Fruit fly (Drosophila melanogaster) whole organism, embryonic: ENCODE measurements around the gene sob.

Source experiments
- Ada2b ChIP-seq: fragments of 200-800 bp; sonication (Bioruptor generic); IDR thresholded peaks from 2 replicates; pipeline ENCODE4 v1.3.6; 2022; ENCODE audit warnings: missing biosample characterization, missing genetic modification characterization
- CG10366 ChIP-seq: fragments of 200-800 bp; sonication (Bioruptor generic); IDR thresholded peaks from 2 replicates; pipeline ENCODE4 v1.3.6; 2022; ENCODE audit warnings: missing biosample characterization, missing genetic modification characterization
- CG10565 ChIP-seq: fragments of 200-800 bp; sonication (Bioruptor generic); optimal IDR thresholded peaks from 3 replicates; lab custom pipeline; 2016; ENCODE audit warnings: missing biosample characterization, mild to moderate bottlenecking, missing genetic modification characterization
- CG11456 ChIP-seq: fragments of 200-800 bp; sonication (Bioruptor generic); IDR thresholded peaks from 3 replicates; pipeline ENCODE4 v1.3.6; 2022; ENCODE audit warnings: missing biosample characterization, missing genetic modification characterization
- CG13424 ChIP-seq: fragments of 200-800 bp; sonication (Bioruptor generic); optimal IDR thresholded peaks from 2 replicates; lab custom pipeline; 2019; ENCODE audit warnings: missing biosample characterization, mild to moderate bottlenecking, missing genetic modification characterization, moderate library complexity
- CG13775 ChIP-seq: fragments of 200-800 bp; sonication (Bioruptor generic); optimal IDR thresholded peaks from 3 replicates; lab custom pipeline; 2017; ENCODE audit warnings: missing biosample characterization, mild to moderate bottlenecking, missing genetic modification characterization
- CG14710 ChIP-seq: fragments of 200-800 bp; sonication (Bioruptor generic); optimal IDR thresholded peaks from 3 replicates; lab custom pipeline; 2019; ENCODE audit warnings: missing biosample characterization, mild to moderate bottlenecking, missing genetic modification characterization, moderate library complexity
- CG16863 ChIP-seq: fragments of 200-800 bp; sonication (Bioruptor generic); optimal IDR thresholded peaks from 3 replicates; lab custom pipeline; 2016; ENCODE audit warnings: missing biosample characterization, missing genetic modification characterization
- CG17829 ChIP-seq: fragments of 200-800 bp; optimal IDR thresholded peaks from 2 replicates; lab custom pipeline; 2019; ENCODE audit warnings: missing biosample characterization, mild to moderate bottlenecking, missing genetic modification characterization, moderate library complexity
- CG1832 ChIP-seq: fragments of 200-800 bp; sonication (Bioruptor generic); optimal IDR thresholded peaks from 2 replicates; lab custom pipeline; 2017; ENCODE audit warnings: missing biosample characterization, mild to moderate bottlenecking, missing genetic modification characterization, inconsistent platforms
- CG18764 ChIP-seq: fragments of 200-800 bp; sonication (Bioruptor generic); optimal IDR thresholded peaks from 3 replicates; lab custom pipeline; 2016; ENCODE audit warnings: missing biosample characterization, missing genetic modification characterization
- CG2199 ChIP-seq: fragments of 200-800 bp; sonication (Bioruptor generic); IDR thresholded peaks from 3 replicates; pipeline ENCODE4 v1.3.6; 2022; ENCODE audit warnings: missing biosample characterization, missing genetic modification characterization
- CG2202 ChIP-seq: fragments of 200-800 bp; sonication (Bioruptor generic); optimal IDR thresholded peaks from 2 replicates; lab custom pipeline; 2018; ENCODE audit warnings: missing biosample characterization, mild to moderate bottlenecking, missing genetic modification characterization
- CG2889 ChIP-seq: fragments of 200-800 bp; sonication (Bioruptor generic); IDR thresholded peaks from 3 replicates; pipeline ENCODE4 v1.3.6; 2022; ENCODE audit warnings: missing biosample characterization, missing genetic modification characterization
- CG32772 ChIP-seq: fragments of 200-800 bp; sonication (Bioruptor generic); IDR thresholded peaks from 2 replicates; pipeline ENCODE4 v1.3.6; 2022; ENCODE audit warnings: missing biosample characterization, missing genetic modification characterization
- CG33557 ChIP-seq: fragments of 200-800 bp; sonication (Bioruptor generic); optimal IDR thresholded peaks from 2 replicates; lab custom pipeline; 2019; ENCODE audit warnings: missing biosample characterization, mild to moderate bottlenecking, missing genetic modification characterization, moderate library complexity
- CG3847 ChIP-seq: fragments of 200-800 bp; sonication (Bioruptor generic); IDR thresholded peaks from 2 replicates; pipeline ENCODE4 v1.3.6; 2022; ENCODE audit warnings: missing biosample characterization, missing genetic modification characterization
- CG43689 ChIP-seq: fragments of 200-800 bp; sonication (Bioruptor generic); IDR thresholded peaks from 2 replicates; pipeline ENCODE4 v1.3.6; 2022; ENCODE audit warnings: missing biosample characterization, missing genetic modification characterization
- CG4404 ChIP-seq: fragments of 200-800 bp; sonication (Bioruptor generic); IDR thresholded peaks from 2 replicates; pipeline ENCODE4 v1.3.6; 2022; ENCODE audit warnings: missing biosample characterization, missing genetic modification characterization
- CG4424 ChIP-seq: fragments of 200-800 bp; sonication (Bioruptor generic); optimal IDR thresholded peaks from 3 replicates; lab custom pipeline; 2016; ENCODE audit warnings: missing biosample characterization, missing genetic modification characterization
- CG6791 ChIP-seq: fragments of 200-800 bp; sonication (Bioruptor generic); IDR thresholded peaks from 3 replicates; pipeline ENCODE4 v1.3.6; 2022; ENCODE audit warnings: missing biosample characterization, missing genetic modification characterization; ENCODE audit not compliant: partially characterized antibody
- CG6854 ChIP-seq: fragments of 200-800 bp; sonication (Bioruptor generic); optimal IDR thresholded peaks from 3 replicates; lab custom pipeline; 2017; ENCODE audit warnings: missing biosample characterization, mild to moderate bottlenecking, missing genetic modification characterization
- CG7357 ChIP-seq: fragments of 200-800 bp; sonication (Bioruptor generic); IDR thresholded peaks from 3 replicates; pipeline ENCODE4 v1.3.6; 2022; ENCODE audit warnings: missing biosample characterization, missing genetic modification characterization
- CG7786 ChIP-seq: fragments of 200-800 bp; sonication (Bioruptor generic); optimal IDR thresholded peaks from 2 replicates; lab custom pipeline; 2016; ENCODE audit warnings: missing biosample characterization, missing genetic modification characterization
- CG7987 ChIP-seq: fragments of 200-800 bp; sonication (Bioruptor generic); optimal IDR thresholded peaks from 2 replicates; lab custom pipeline; 2018; ENCODE audit warnings: missing biosample characterization, mild to moderate bottlenecking, missing genetic modification characterization, moderate library complexity
- CG8281 ChIP-seq: fragments of 200-800 bp; sonication (Bioruptor generic); optimal IDR thresholded peaks from 2 replicates; lab custom pipeline; 2018; ENCODE audit warnings: missing biosample characterization, mild to moderate bottlenecking, missing genetic modification characterization, moderate library complexity
- Fer2 ChIP-seq: fragments of 200-800 bp; sonication (Bioruptor generic); optimal IDR thresholded peaks from 2 replicates; lab custom pipeline; 2018; ENCODE audit warnings: missing biosample characterization, mild to moderate bottlenecking, missing genetic modification characterization, moderate library complexity
- Fer3 ChIP-seq: fragments of 200-800 bp; sonication (Bioruptor generic); optimal IDR thresholded peaks from 2 replicates; lab custom pipeline; 2018; ENCODE audit warnings: missing biosample characterization, mild to moderate bottlenecking, missing genetic modification characterization, moderate library complexity
- Gug ChIP-seq: fragments of 200-800 bp; sonication (Bioruptor generic); IDR thresholded peaks from 4 replicates; pipeline ENCODE4 v1.3.6; 2022; ENCODE audit warnings: missing biosample characterization, missing genetic modification characterization
- HLHmδ ChIP-seq: fragments of 200-800 bp; sonication (Bioruptor generic); optimal IDR thresholded peaks from 2 replicates; lab custom pipeline; 2018; ENCODE audit warnings: missing biosample characterization, mild to moderate bottlenecking, missing genetic modification characterization, moderate library complexity
- Hey ChIP-seq: fragments of 200-800 bp; sonication (Bioruptor generic); optimal IDR thresholded peaks from 3 replicates; lab custom pipeline; 2018; ENCODE audit warnings: missing biosample characterization, mild to moderate bottlenecking, missing genetic modification characterization
- NC2β ChIP-seq: fragments of 200-800 bp; sonication (Bioruptor generic); optimal IDR thresholded peaks from 2 replicates; lab custom pipeline; 2016; ENCODE audit warnings: missing biosample characterization, missing genetic modification characterization
- NFAT ChIP-seq: fragments of 200-800 bp; sonication (Bioruptor generic); IDR thresholded peaks from 2 replicates; pipeline ENCODE4 v1.3.6; 2022; ENCODE audit warnings: missing biosample characterization, missing genetic modification characterization
- Ravus ChIP-seq: fragments of 200-800 bp; sonication (Bioruptor generic); IDR thresholded peaks from 2 replicates; pipeline ENCODE4 v1.3.6; 2022; ENCODE audit warnings: missing biosample characterization, missing genetic modification characterization
- Sox100B ChIP-seq: fragments of 200-800 bp; sonication (Bioruptor generic); optimal IDR thresholded peaks from 3 replicates; lab custom pipeline; 2018; ENCODE audit warnings: missing biosample characterization, mild to moderate bottlenecking, missing genetic modification characterization
- Sry-δ ChIP-seq: fragments of 200-800 bp; sonication (Bioruptor generic); optimal IDR thresholded peaks from 2 replicates; lab custom pipeline; 2016; ENCODE audit warnings: missing biosample characterization, missing genetic modification characterization
- az2 ChIP-seq: fragments of 200-800 bp; sonication (Bioruptor generic); optimal IDR thresholded peaks from 3 replicates; lab custom pipeline; 2016; ENCODE audit warnings: missing biosample characterization, missing genetic modification characterization
- bcd ChIP-seq: fragments of 200-800 bp; sonication (Bioruptor generic); optimal IDR thresholded peaks from 2 replicates; lab custom pipeline; 2017; ENCODE audit warnings: missing biosample characterization, mild to moderate bottlenecking, missing genetic modification characterization
- cas ChIP-seq: fragments of 200-800 bp; sonication (Bioruptor generic); IDR thresholded peaks from 2 replicates; pipeline ENCODE4 v1.3.6; 2022; ENCODE audit warnings: missing biosample characterization, missing genetic modification characterization
- emc ChIP-seq: fragments of 200-800 bp; sonication (Bioruptor generic); optimal IDR thresholded peaks from 2 replicates; lab custom pipeline; 2016; ENCODE audit warnings: missing biosample characterization, missing genetic modification characterization
- fd102C ChIP-seq: fragments of 200-800 bp; sonication (Bioruptor generic); optimal IDR thresholded peaks from 2 replicates; lab custom pipeline; 2018; ENCODE audit warnings: missing biosample characterization, mild to moderate bottlenecking, missing genetic modification characterization, moderate library complexity
- hkb ChIP-seq, 2 experiments: fragments of 200-800 bp in 1 of 2; fragments of >200 bp in 1 of 2; sonication (Bioruptor generic) in 1 of 2; IDR thresholded peaks in 1 of 2; optimal IDR thresholded peaks in 1 of 2; 2 replicates each; pipeline versions ENCODE4 v1.3.6 to Lab custom; 2017 to 2022; ENCODE audit warnings: missing biosample characterization in 1 of 2, missing genetic modification characterization in 1 of 2
- jumu ChIP-seq: fragments of 200-800 bp; sonication (Bioruptor generic); optimal IDR thresholded peaks from 3 replicates; lab custom pipeline; 2016; ENCODE audit warnings: missing biosample characterization, missing genetic modification characterization
- kay ChIP-seq: fragments of 200-800 bp; sonication (Bioruptor generic); optimal IDR thresholded peaks from 2 replicates; lab custom pipeline; 2016; ENCODE audit warnings: missing biosample characterization, missing genetic modification characterization
- klu ChIP-seq: fragments of 200-800 bp; sonication (Bioruptor generic); IDR thresholded peaks from 2 replicates; pipeline ENCODE4 v1.3.6; 2022; ENCODE audit warnings: missing biosample characterization, missing genetic modification characterization
- pb ChIP-seq: fragments of 200-800 bp; sonication (Bioruptor generic); optimal IDR thresholded peaks from 3 replicates; lab custom pipeline; 2016; ENCODE audit warnings: missing biosample characterization, missing genetic modification characterization
- salm ChIP-seq: fragments of 200-800 bp; sonication (Bioruptor generic); optimal IDR thresholded peaks from 2 replicates; lab custom pipeline; 2018; ENCODE audit warnings: missing biosample characterization, mild to moderate bottlenecking, missing genetic modification characterization
- shn ChIP-seq: fragments of 200-800 bp; sonication (Bioruptor generic); optimal IDR thresholded peaks from 3 replicates; lab custom pipeline; 2016; ENCODE audit warnings: missing biosample characterization, missing genetic modification characterization
- stc ChIP-seq: fragments of 200-800 bp; sonication (Bioruptor generic); IDR thresholded peaks from 2 replicates; pipeline ENCODE4 v1.3.6; 2022; ENCODE audit warnings: missing biosample characterization, missing genetic modification characterization
- tna ChIP-seq: fragments of 200-800 bp; sonication (Bioruptor generic); IDR thresholded peaks from 2 replicates; pipeline ENCODE4 v1.3.6; 2022; ENCODE audit warnings: missing biosample characterization, missing genetic modification characterization; ENCODE audit not compliant: partially characterized antibody
- unpg ChIP-seq: fragments of 200-800 bp; sonication (Bioruptor generic); optimal IDR thresholded peaks from 3 replicates; lab custom pipeline; 2018; ENCODE audit warnings: missing biosample characterization, mild to moderate bottlenecking, missing genetic modification characterization, moderate library complexity

sob gene

DNA sequence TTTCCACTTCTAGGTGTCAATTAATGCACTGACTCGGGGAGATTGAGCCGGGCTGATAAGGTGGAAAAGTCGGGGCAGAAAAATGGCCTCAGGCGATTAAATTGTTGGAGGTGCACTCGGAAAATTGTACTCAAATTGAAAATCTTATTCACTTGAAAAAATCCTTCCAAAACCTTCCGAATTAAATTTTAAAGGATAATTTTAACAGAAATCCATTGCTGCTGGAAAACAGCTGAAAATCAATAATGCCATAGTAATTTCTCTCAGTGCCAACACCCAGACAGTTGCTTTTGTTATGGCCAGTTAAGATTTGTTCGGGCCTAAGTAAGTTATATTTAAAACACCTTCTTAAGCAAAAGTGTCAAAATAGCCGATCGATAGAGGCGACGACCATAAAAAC, 20.3 kb upstream of the sob start (continued):
- TF ChIP-seq shn (GFP tag; lab: Kevin White, UChicago) (no peak), Gug (GFP tag; lab: Robert Waterston, UW) (no peak; the same call in 3 of the 4 replicates), CG11456 (GFP tag; lab: Robert Waterston, UW) (no peak), CG1832 (GFP tag; lab: Kevin White, UChicago) (no peak), Fer3 (tag; lab: Kevin White, UChicago) (no peak), NFAT (no peak), salm (no peak), fd102C (GFP tag; lab: Kevin White, UChicago) (peak; percentile 38), NC2β (no peak), bcd (GFP tag; lab: Kevin White, UChicago) (no peak), Sox100B (GFP tag; lab: Kevin White, UChicago) (no peak), Fer2 (tag; lab: Kevin White, UChicago) (no peak), CG2202 (tag; lab: Kevin White, UChicago) (peak; percentile 43), CG7786 (peak; percentile 5), CG4424 (GFP tag; lab: Kevin White, UChicago) (peak; percentile 31), klu (GFP tag; lab: Robert Waterston, UW) (no peak), CG16863 (GFP tag; lab: Kevin White, UChicago) (peak; percentile 26), CG7987 (GFP tag; lab: Kevin White, UChicago) (no peak), az2 (GFP tag; lab: Kevin White, UChicago) (peak; percentile 39), CG32772 (peak; percentile 43; the same call in 1 of the 2 replicates), CG4404 (GFP tag; lab: Robert Waterston, UW) (peak; percentile 47), kay (GFP tag; lab: Kevin White, UChicago) (no peak), unpg (GFP tag; lab: Kevin White, UChicago) (peak; percentile 51), CG14710 (peak; percentile 24), CG13424 (tag; lab: Kevin White, UChicago) (peak; percentile 14), CG10366 (no peak; the same call in 1 of the 2 replicates), CG43689 (no peak), CG6791 (no peak), cas (GFP tag; lab: Robert Waterston, UW) (no peak), CG7357 (GFP tag; lab: Robert Waterston, UW) (no peak), CG8281 (tag; lab: Kevin White, UChicago) (no peak), pb (GFP tag; lab: Kevin White, UChicago) (no peak), HLHmδ (GFP tag; lab: Kevin White, UChicago) (no peak), CG3847 (GFP tag; lab: Robert Waterston, UW) (0 out of 2 replicates have a peak, but pooled peaks have one; percentile 16), stc (GFP tag; lab: Robert Waterston, UW) (no peak), emc (GFP tag; lab: Kevin White, UChicago) (no peak), CG10565 (GFP tag; lab: Kevin White, UChicago) (no peak), tna (no peak), Ada2b (GFP tag; lab: Robert Waterston, UW) (no peak), Hey (tag; lab: Kevin White, UChicago) (no peak), Sry-δ (GFP tag; lab: Kevin White, UChicago) (no peak), CG33557 (GFP tag; lab: Kevin White, UChicago) (peak; percentile 46), CG17829 (tag; lab: Kevin White, UChicago) (peak; percentile 35), CG6854 (GFP tag; lab: Kevin White, UChicago) (no peak), jumu (GFP tag; lab: Kevin White, UChicago) (no peak), CG13775 (GFP tag; lab: Kevin White, UChicago) (peak; percentile 31), CG18764 (GFP tag; lab: Kevin White, UChicago) (no peak), Ravus (GFP tag; lab: Robert Waterston, UW) (no peak), CG2889 (GFP tag; lab: Robert Waterston, UW) (no peak), CG2199 (GFP tag; lab: Robert Waterston, UW) (0 out of 3 replicates have a peak, but pooled peaks have one; percentile 22), hkb (optimal IDR thresholded peaks at IDR 0.05; lab: Kevin White, UChicago) (no peak), hkb (GFP tag; IDR thresholded peaks at IDR 0.05; lab: Robert Waterston, UW) (0 out of 2 replicates have a peak, but pooled peaks have one; percentile 10)
